Worm (Caenorhabditis elegans): ENCODE data around the gene fat-3.

Gene fat-3

ce11 chrIV:9777535-9777934 is 25.3 kb upstream of the fat-3 start, which contains the start of gene sna-2 (continued):
- TF ChIP-seq ceh-82 (tag; optimal IDR thresholded peaks at IDR 0.05) (peak in 2 of 3 experiments; percentile 7 to 44), nhr-19 (GFP tag; conservative IDR thresholded peaks at IDR 0.05) (no peak), ceh-88 (GFP tag; IDR thresholded peaks at IDR 0.05) (no peak), isw-1 (GFP tag; IDR thresholded peaks at IDR 0.05) (peak; percentile 33; the same call in 1 of the 2 replicates), rnt-1 (tag; optimal IDR thresholded peaks at IDR 0.05) (peak; percentile 91), pqm-1 (tag; optimal IDR thresholded peaks at IDR 0.05) (no peak), nhr-76 (tag; optimal IDR thresholded peaks at IDR 0.05) (no peak), lin-13 (GFP tag; optimal IDR thresholded peaks at IDR 0.05) (no peak), ceh-63 (GFP tag; optimal IDR thresholded peaks at IDR 0.05) (no peak), ztf-4 (tag; optimal IDR thresholded peaks at IDR 0.05) (no peak), snu-23 (GFP tag; optimal IDR thresholded peaks at IDR 0.05) (peak; percentile 37), C16A3.4 (tag; optimal IDR thresholded peaks at IDR 0.05) (peak; percentile 65), dsc-1 (tag; optimal IDR thresholded peaks at IDR 0.05) (peak; percentile 30), snpc-4 (tag; optimal IDR thresholded peaks at IDR 0.05) (peak; percentile 34), mep-1 (tag; optimal IDR thresholded peaks at IDR 0.05) (peak; percentile 55), nhr-237 (tag; optimal IDR thresholded peaks at IDR 0.05) (no peak), sox-4 (tag; optimal IDR thresholded peaks at IDR 0.05) (no peak), nhr-90 (tag; optimal IDR thresholded peaks at IDR 0.05; ENCODE audit: poor library complexity) (peak; percentile 33), mdl-1 (tag; optimal IDR thresholded peaks at IDR 0.05) (no peak), ces-1 (GFP tag; optimal IDR thresholded peaks at IDR 0.05) (no peak), dpl-1 (GFP tag; optimal IDR thresholded peaks at IDR 0.05) (peak; percentile 87 to 95 (median 91)), mef-2 (tag; optimal IDR thresholded peaks at IDR 0.05) (no peak), pax-3 (tag; optimal IDR thresholded peaks at IDR 0.05) (peak; percentile 66), grh-1 (GFP tag; IDR thresholded peaks at IDR 0.05) (no peak), pag-3 (tag; optimal IDR thresholded peaks at IDR 0.05; ENCODE audit: borderline replicate concordance, insufficient read depth) (no peak), hpl-2 (GFP tag; optimal IDR thresholded peaks at IDR 0.05) (no peak), xbp-1 (tag; optimal IDR thresholded peaks at IDR 0.05) (peak; percentile 49), unc-130 (tag; optimal IDR thresholded peaks at IDR 0.05) (no peak), jun-1 (tag; optimal IDR thresholded peaks at IDR 0.05) (no peak), nhr-47 (tag; optimal IDR thresholded peaks at IDR 0.05) (peak; percentile 59), efl-1 (optimal IDR thresholded peaks at IDR 0.05) (peak; percentile 93 to 94), efl-1 (GFP tag; optimal IDR thresholded peaks at IDR 0.05 in 1 of 2) (peak; percentile 92 to 99), unc-30 (tag; optimal IDR thresholded peaks at IDR 0.05) (no peak), egl-13 (tag; optimal IDR thresholded peaks at IDR 0.05) (no peak), alr-1 (tag; optimal IDR thresholded peaks at IDR 0.05; ENCODE audit: borderline replicate concordance) (no peak), F16B12.6 (tag; optimal IDR thresholded peaks at IDR 0.05) (no peak), nhr-20 (tag; optimal IDR thresholded peaks at IDR 0.05) (peak; percentile 47), C34B4.2 (tag; optimal IDR thresholded peaks at IDR 0.05) (no peak), lsy-2 (tag; optimal IDR thresholded peaks at IDR 0.05) (peak; percentile 29 to 80), nhr-28 (tag; optimal IDR thresholded peaks at IDR 0.05) (no peak), zag-1 (tag; optimal IDR thresholded peaks at IDR 0.05) (no peak), fkh-10 (GFP tag; optimal IDR thresholded peaks at IDR 0.05) (no peak), ztf-11 (tag; optimal IDR thresholded peaks at IDR 0.05) (peak in 1 of 2 experiments; percentile 43), unc-98 (GFP tag; IDR thresholded peaks at IDR 0.05) (no peak), swsn-7 (tag; optimal IDR thresholded peaks at IDR 0.05) (peak; percentile 35), ets-5 (GFP tag; IDR thresholded peaks at IDR 0.05) (no peak), fkh-4 (tag; optimal IDR thresholded peaks at IDR 0.05; ENCODE audit: borderline replicate concordance) (peak; percentile 4), fkh-8 (tag; optimal IDR thresholded peaks at IDR 0.05) (no peak)
